Fruit fly (Drosophila melanogaster): ENCODE data around the gene TrxT.
A peak's percentile ranks its signal among the peaks of the same experiment; 100 is the strongest.

TrxT gene

DNA sequence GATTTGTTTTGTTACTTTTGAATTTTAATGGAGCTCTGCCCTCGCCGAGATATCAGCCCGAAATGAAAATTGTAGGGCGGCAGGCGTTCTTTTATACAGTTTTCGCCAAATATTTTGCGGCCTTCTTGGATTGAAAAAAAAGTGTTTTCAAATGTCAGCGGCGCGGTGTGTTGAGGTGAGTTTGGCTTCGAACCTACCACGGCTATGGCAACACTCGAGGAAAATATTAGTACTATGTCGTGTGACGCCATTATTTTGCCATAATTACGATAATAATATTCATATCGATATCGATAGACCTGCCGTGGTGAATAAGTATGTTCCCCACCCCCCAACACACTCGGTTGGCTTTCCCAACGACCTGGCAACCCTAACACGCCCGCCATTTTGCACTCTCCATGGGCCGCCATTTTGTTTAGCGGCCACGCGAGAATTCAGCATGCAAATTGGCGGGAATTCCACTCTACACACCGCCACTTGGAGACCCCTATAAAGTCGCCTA lies at the start of gene TrxT, which contains the start of gene dhd (continued):
- TF ChIP-seq dm (GFP tag; optimal IDR thresholded peaks at IDR 0.05) (peak; percentile 89), Dll (GFP tag; IDR thresholded peaks at IDR 0.05; ENCODE audit: partially characterized antibody) (peak; percentile 62; the same call in 2 of the 4 replicates), CG8281 (tag; optimal IDR thresholded peaks at IDR 0.05) (no peak), trem (tag; optimal IDR thresholded peaks at IDR 0.05) (peak; percentile 15), CG31441 (GFP tag; IDR thresholded peaks at IDR 0.05) (no peak), CHES-1-like (GFP tag; optimal IDR thresholded peaks at IDR 0.05) (peak; percentile 38), Myb (GFP tag; optimal IDR thresholded peaks at IDR 0.05) (peak; percentile 67), Rx (GFP tag; IDR thresholded peaks at IDR 0.05) (no peak), CG4328 (GFP tag; optimal IDR thresholded peaks at IDR 0.05) (no peak), gcm2 (GFP tag; optimal IDR thresholded peaks at IDR 0.05) (no peak), CrebB (tag; optimal IDR thresholded peaks at IDR 0.05) (peak; percentile 7), luna (GFP tag; optimal IDR thresholded peaks at IDR 0.05) (no peak), CG10654 (GFP tag; optimal IDR thresholded peaks at IDR 0.05) (no peak), CG6765 (GFP tag; optimal IDR thresholded peaks at IDR 0.05) (peak; percentile 36), CG13775 (GFP tag; optimal IDR thresholded peaks at IDR 0.05) (peak; percentile 20), HmgD (GFP tag; optimal IDR thresholded peaks at IDR 0.05) (no peak), zfh1 (GFP tag; IDR thresholded peaks at IDR 0.05) (peak; percentile 68), bab2 (GFP tag; optimal IDR thresholded peaks at IDR 0.05) (peak; percentile 12), CG32772 (GFP tag; IDR thresholded peaks at IDR 0.05) (no peak), Hmx (GFP tag; optimal IDR thresholded peaks at IDR 0.05) (no peak), Lhr (GFP tag; optimal IDR thresholded peaks at IDR 0.05) (peak; percentile 50), CG18619 (GFP tag; optimal IDR thresholded peaks at IDR 0.05) (no peak), Antp (GFP tag; optimal IDR thresholded peaks at IDR 0.05) (peak; percentile 37), HLH3B (GFP tag; IDR thresholded peaks at IDR 0.05) (0 out of 2 replicates have a peak, but pooled peaks have one; percentile 5), CG3847 (GFP tag; IDR thresholded peaks at IDR 0.05) (peak; percentile 50; the same call in 1 of the 2 replicates), CG2889 (GFP tag; IDR thresholded peaks at IDR 0.05) (no peak), onecut (GFP tag; IDR thresholded peaks at IDR 0.05) (0 out of 2 replicates have a peak, but pooled peaks have one; percentile 16), da (GFP tag; optimal IDR thresholded peaks at IDR 0.05) (no peak), NC2β (GFP tag; optimal IDR thresholded peaks at IDR 0.05) (peak; percentile 19), CG1792 (GFP tag; optimal IDR thresholded peaks at IDR 0.05) (no peak), CG8944 (GFP tag; optimal IDR thresholded peaks at IDR 0.05) (no peak), CG3838 (GFP tag; optimal IDR thresholded peaks at IDR 0.05) (no peak), CG8765 (GFP tag; IDR thresholded peaks at IDR 0.05) (no peak; the same call in 1 of the 2 replicates), CG17802 (tag; optimal IDR thresholded peaks at IDR 0.05) (peak; percentile 13), CG1024 (GFP tag; IDR thresholded peaks at IDR 0.05) (0 out of 2 replicates have a peak, but pooled peaks have one; percentile 38), H15 (GFP tag; IDR thresholded peaks at IDR 0.05) (no peak), CG9817 (tag; optimal IDR thresholded peaks at IDR 0.05) (no peak), Max (GFP tag; optimal IDR thresholded peaks at IDR 0.05) (peak; percentile 6), insv (GFP tag; optimal IDR thresholded peaks at IDR 0.05) (no peak), CG2712 (tag; optimal IDR thresholded peaks at IDR 0.05) (no peak), Doc3 (GFP tag; IDR thresholded peaks at IDR 0.05; ENCODE audit: partially characterized antibody) (peak; percentile 42; the same call in 1 of the 3 replicates), her (GFP tag; optimal IDR thresholded peaks at IDR 0.05) (peak; percentile 7), vnd (GFP tag; IDR thresholded peaks at IDR 0.05; ENCODE audit: partially characterized antibody) (0 out of 3 replicates have a peak, but pooled peaks have one; percentile 11), ash1 (GFP tag; optimal IDR thresholded peaks at IDR 0.05) (no peak), H2.0 (GFP tag; IDR thresholded peaks at IDR 0.05) (0 out of 2 replicates have a peak, but pooled peaks have one; percentile 20), Meics (GFP tag; optimal IDR thresholded peaks at IDR 0.05) (peak; percentile 38), jumu (GFP tag; optimal IDR thresholded peaks at IDR 0.05) (peak; percentile 48), Dbx (GFP tag; IDR thresholded peaks at IDR 0.05) (0 out of 3 replicates have a peak, but pooled peaks have one; percentile 51), CG13894 (tag; optimal IDR thresholded peaks at IDR 0.05) (peak; percentile 29), gro (GFP tag; optimal IDR thresholded peaks at IDR 0.05) (no peak), CG17385 (GFP tag; optimal IDR thresholded peaks at IDR 0.05) (no peak)

Measured in whole organism, embryonic.